Worm (Caenorhabditis elegans): ENCODE results near the gene Y46E12BL.2.

DNA sequence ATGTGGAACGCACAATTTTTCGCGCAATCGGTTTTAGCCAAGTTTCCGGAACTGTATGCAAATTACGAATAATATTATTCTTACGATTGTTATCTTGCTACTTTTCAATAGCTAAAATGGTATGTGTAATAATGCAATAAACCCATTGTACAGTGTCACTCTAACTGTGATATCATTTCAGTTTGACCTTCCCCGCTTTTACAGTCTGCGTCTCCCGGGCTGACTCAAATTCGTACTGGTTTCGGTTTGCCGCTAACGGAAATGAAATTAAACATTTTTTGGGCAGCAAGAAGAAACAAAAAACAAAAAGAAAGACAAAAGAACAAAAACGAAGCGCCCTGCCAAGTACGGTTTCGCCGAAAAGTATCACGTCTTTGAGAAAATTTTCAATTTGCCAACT lies 33.7 kb downstream of the Y46E12BL.2 start:
- no peak for TF ChIP-seq ama-1 (optimal IDR thresholded peaks at IDR 0.05)
- no peak for TF ChIP-seq nhr-11 (tag; optimal IDR thresholded peaks at IDR 0.05)
- TF ChIP-seq F13H6.1 (tag; optimal IDR thresholded peaks at IDR 0.05): no peak
- no peak for TF ChIP-seq pax-1 (tag; optimal IDR thresholded peaks at IDR 0.05)
- no peak for TF ChIP-seq che-1 (tag; optimal IDR thresholded peaks at IDR 0.05)
- TF ChIP-seq hlh-30 (tag; optimal IDR thresholded peaks at IDR 0.05; ENCODE audit: insufficient read depth): no peak
- TF ChIP-seq C38D4.7 (GFP tag; optimal IDR thresholded peaks at IDR 0.05): no peak
- no peak for TF ChIP-seq unc-42 (tag; optimal IDR thresholded peaks at IDR 0.05)
- no peak for TF ChIP-seq sox-4 (tag; optimal IDR thresholded peaks at IDR 0.05)
- TF ChIP-seq hlh-6 (tag; optimal IDR thresholded peaks at IDR 0.05): no peak
- TF ChIP-seq ceh-9 (tag; optimal IDR thresholded peaks at IDR 0.05): no peak
- no peak for TF ChIP-seq unc-55 (GFP tag; optimal IDR thresholded peaks at IDR 0.05)
